ENCODE assay signal across 1 fruit fly cellular context in the genomic region with DNA sequence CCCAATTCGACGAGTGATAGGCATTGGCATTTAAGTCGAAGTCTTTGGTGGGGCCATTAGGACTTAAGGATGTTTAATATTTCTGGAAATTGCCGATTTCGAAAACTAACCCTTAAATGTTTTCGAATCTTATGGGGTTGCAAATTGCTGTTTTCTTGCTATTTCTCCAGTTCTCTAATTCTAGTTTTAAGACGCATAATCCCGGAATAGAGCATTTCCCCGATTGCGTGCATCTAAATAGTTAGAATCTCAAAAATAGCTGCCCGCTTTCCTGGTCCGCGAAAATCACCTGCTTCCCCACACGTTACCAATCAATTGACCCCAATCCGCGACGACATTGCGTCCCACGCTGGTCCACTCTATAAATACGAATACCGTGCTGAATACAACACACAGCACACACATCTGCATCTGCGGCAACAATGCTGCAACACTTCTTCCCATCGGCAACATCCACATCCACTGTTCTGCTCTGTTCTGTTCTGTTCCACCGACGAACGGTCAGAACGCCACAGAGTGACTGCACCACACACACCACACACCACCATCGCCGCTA.
TF ChIP-seq lines count a peak whose summit lies in the region.

A gene (plus strand): TSS at position 542 of the 556 bp plus-strand sequence.

TF ChIP-seq in whole organism, embryonic, 481 proteins besides CTCF, POLR2A, EP300 and RAD21 (continued from another document):
- TF ChIP-seq otp (GFP tag; IDR thresholded peaks at IDR 0.05; lab: Robert Waterston, UW), result no peak
- TF ChIP-seq luna (GFP tag; optimal IDR thresholded peaks at IDR 0.05; lab: Kevin White, UChicago), result peak; percentile 70
- no peak for TF ChIP-seq wor (GFP tag; IDR thresholded peaks at IDR 0.05; lab: Robert Waterston, UW)
- TF ChIP-seq Jarid2 (GFP tag; optimal IDR thresholded peaks at IDR 0.05; lab: Kevin White, UChicago), result peak; percentile 61
- peak; percentile 91 for TF ChIP-seq CG9727 (GFP tag; optimal IDR thresholded peaks at IDR 0.05; lab: Kevin White, UChicago)
- peak; percentile 84 for TF ChIP-seq Hand (GFP tag; optimal IDR thresholded peaks at IDR 0.05; lab: Kevin White, UChicago)
- TF ChIP-seq CoRest (tag; optimal IDR thresholded peaks at IDR 0.05; lab: Kevin White, UChicago), result peak; percentile 92
- peak; percentile 73 for TF ChIP-seq NC2α (GFP tag; optimal IDR thresholded peaks at IDR 0.05; lab: Kevin White, UChicago)
- no peak for TF ChIP-seq ken (GFP tag; IDR thresholded peaks at IDR 0.05; lab: Robert Waterston, UW)
- no peak for TF ChIP-seq CG13287 (GFP tag; IDR thresholded peaks at IDR 0.05; lab: Robert Waterston, UW; ENCODE audit: partially characterized antibody)
- no peak for TF ChIP-seq CG10959 (GFP tag; IDR thresholded peaks at IDR 0.05; lab: Robert Waterston, UW)
- peak; percentile 88 for TF ChIP-seq Hmx (GFP tag; optimal IDR thresholded peaks at IDR 0.05; lab: Kevin White, UChicago)
- no peak for TF ChIP-seq gsb (GFP tag; IDR thresholded peaks at IDR 0.05; lab: Robert Waterston, UW)
- TF ChIP-seq CG13296 (GFP tag; optimal IDR thresholded peaks at IDR 0.05; lab: Kevin White, UChicago), result peak; percentile 87
- TF ChIP-seq zen (tag; optimal IDR thresholded peaks at IDR 0.05; lab: Kevin White, UChicago), result peak; percentile 45
- TF ChIP-seq ranshi (GFP tag; IDR thresholded peaks at IDR 0.05; lab: Robert Waterston, UW), result no peak
- peak; percentile 73 for TF ChIP-seq CG6765 (GFP tag; optimal IDR thresholded peaks at IDR 0.05; lab: Kevin White, UChicago)
- TF ChIP-seq ap (GFP tag; IDR thresholded peaks at IDR 0.05; lab: Robert Waterston, UW), result no peak
- peak; percentile 95 for TF ChIP-seq CG12659 (GFP tag; optimal IDR thresholded peaks at IDR 0.05; lab: Kevin White, UChicago)
- TF ChIP-seq CG6791 (GFP tag; IDR thresholded peaks at IDR 0.05; lab: Robert Waterston, UW; ENCODE audit: partially characterized antibody), result no peak
- no peak for TF ChIP-seq CG17612 (GFP tag; IDR thresholded peaks at IDR 0.05; lab: Robert Waterston, UW)
- TF ChIP-seq Chrac-16 (GFP tag; optimal IDR thresholded peaks at IDR 0.05; lab: Kevin White, UChicago), result peak; percentile 75
- peak; percentile 62 for TF ChIP-seq Lhr (GFP tag; optimal IDR thresholded peaks at IDR 0.05; lab: Kevin White, UChicago)
- TF ChIP-seq C15 (GFP tag; IDR thresholded peaks at IDR 0.05; lab: Robert Waterston, UW), result no peak
- no peak for TF ChIP-seq stwl (tag; optimal IDR thresholded peaks at IDR 0.05; lab: Kevin White, UChicago)
- TF ChIP-seq H15 (GFP tag; IDR thresholded peaks at IDR 0.05; lab: Robert Waterston, UW), result no peak
- TF ChIP-seq CkIIα-i1 (GFP tag; IDR thresholded peaks at IDR 0.05; lab: Robert Waterston, UW), result no peak
- no peak for TF ChIP-seq Sry-β (GFP tag; optimal IDR thresholded peaks at IDR 0.05; lab: Kevin White, UChicago)
- peak; percentile 83 for TF ChIP-seq Fer3 (tag; optimal IDR thresholded peaks at IDR 0.05; lab: Kevin White, UChicago)
- no peak for TF ChIP-seq CG11696 (GFP tag; IDR thresholded peaks at IDR 0.05; lab: Robert Waterston, UW)
- TF ChIP-seq Rx (GFP tag; IDR thresholded peaks at IDR 0.05; lab: Robert Waterston, UW), result no peak
- peak; percentile 65 for TF ChIP-seq CG12744 (GFP tag; optimal IDR thresholded peaks at IDR 0.05; lab: Kevin White, UChicago)
- TF ChIP-seq al (GFP tag; IDR thresholded peaks at IDR 0.05; lab: Robert Waterston, UW), result no peak
- TF ChIP-seq E2f2 (GFP tag; IDR thresholded peaks at IDR 0.05; lab: Robert Waterston, UW), result no peak
- peak; percentile 71 for TF ChIP-seq disco-r (GFP tag; optimal IDR thresholded peaks at IDR 0.05; lab: Kevin White, UChicago)
- peak; percentile 95 for TF ChIP-seq CG2678 (tag; optimal IDR thresholded peaks at IDR 0.05; lab: Kevin White, UChicago)
- no peak for TF ChIP-seq CG14050 (GFP tag; IDR thresholded peaks at IDR 0.05; lab: Robert Waterston, UW)
- peak; percentile 93 for TF ChIP-seq Oli (tag; optimal IDR thresholded peaks at IDR 0.05; lab: Kevin White, UChicago)
- peak; percentile 83 for TF ChIP-seq maf-S (GFP tag; optimal IDR thresholded peaks at IDR 0.05; lab: Kevin White, UChicago)
- no peak for TF ChIP-seq fd102C (GFP tag; optimal IDR thresholded peaks at IDR 0.05; lab: Kevin White, UChicago)
- peak; percentile 79 for TF ChIP-seq CG10462 (GFP tag; optimal IDR thresholded peaks at IDR 0.05; lab: Kevin White, UChicago)
- TF ChIP-seq peb (GFP tag; IDR thresholded peaks at IDR 0.05; lab: Robert Waterston, UW), result no peak
- no peak for TF ChIP-seq sob (GFP tag; IDR thresholded peaks at IDR 0.05; lab: Robert Waterston, UW)
- TF ChIP-seq CG2129 (GFP tag; IDR thresholded peaks at IDR 0.05; lab: Robert Waterston, UW; ENCODE audit: partially characterized antibody), result no peak
- TF ChIP-seq Xrp1 (GFP tag; IDR thresholded peaks at IDR 0.05; lab: Robert Waterston, UW), result no peak
- peak; percentile 87 for TF ChIP-seq caup (GFP tag; optimal IDR thresholded peaks at IDR 0.05; lab: Kevin White, UChicago; ENCODE audit: severe bottlenecking)
- peak; percentile 91 for TF ChIP-seq CG11723 (GFP tag; optimal IDR thresholded peaks at IDR 0.05; lab: Kevin White, UChicago)
- peak; percentile 83 for TF ChIP-seq CG17568 (GFP tag; optimal IDR thresholded peaks at IDR 0.05; lab: Kevin White, UChicago)
- TF ChIP-seq zfh2 (GFP tag; optimal IDR thresholded peaks at IDR 0.05; lab: Kevin White, UChicago), result peak; percentile 90
- TF ChIP-seq dm (GFP tag; optimal IDR thresholded peaks at IDR 0.05; lab: Kevin White, UChicago), result peak; percentile 72
- no peak for TF ChIP-seq Aef1 (GFP tag; IDR thresholded peaks at IDR 0.05; lab: Robert Waterston, UW)
- no peak for TF ChIP-seq ci (GFP tag; IDR thresholded peaks at IDR 0.05; lab: Robert Waterston, UW)
- peak; percentile 93 for TF ChIP-seq CG10209 (GFP tag; optimal IDR thresholded peaks at IDR 0.05; lab: Kevin White, UChicago)
- TF ChIP-seq amos (GFP tag; IDR thresholded peaks at IDR 0.05; lab: Robert Waterston, UW; ENCODE audit: partially characterized antibody), result no peak
- no peak for TF ChIP-seq Sin3A (optimal IDR thresholded peaks at IDR 0.05; lab: Kevin White, UChicago)
- TF ChIP-seq az2 (GFP tag; optimal IDR thresholded peaks at IDR 0.05; lab: Kevin White, UChicago), result peak; percentile 84
- TF ChIP-seq CG13775 (GFP tag; optimal IDR thresholded peaks at IDR 0.05; lab: Kevin White, UChicago), result peak; percentile 91
- TF ChIP-seq Deaf1 (tag; optimal IDR thresholded peaks at IDR 0.05; lab: Kevin White, UChicago), result no peak
- peak; percentile 40 for TF ChIP-seq D19B (GFP tag; optimal IDR thresholded peaks at IDR 0.05; lab: Kevin White, UChicago)
- TF ChIP-seq Bdp1 (GFP tag; optimal IDR thresholded peaks at IDR 0.05; lab: Kevin White, UChicago), result peak; percentile 69
- TF ChIP-seq Sox102F (GFP tag; optimal IDR thresholded peaks at IDR 0.05; lab: Kevin White, UChicago), result peak; percentile 88
- peak; percentile 95 for TF ChIP-seq CG7556 (GFP tag; optimal IDR thresholded peaks at IDR 0.05; lab: Kevin White, UChicago)
- TF ChIP-seq CG31224 (GFP tag; IDR thresholded peaks at IDR 0.05; lab: Robert Waterston, UW), result no peak
- TF ChIP-seq CG11085 (GFP tag; IDR thresholded peaks at IDR 0.05; lab: Robert Waterston, UW), result no peak
- TF ChIP-seq esg (GFP tag; conservative IDR thresholded peaks at IDR 0.05; lab: Robert Waterston, UW), result no peak
- no peak for TF ChIP-seq usp (GFP tag; optimal IDR thresholded peaks at IDR 0.05; lab: Kevin White, UChicago)
- TF ChIP-seq CG10654 (GFP tag; optimal IDR thresholded peaks at IDR 0.05; lab: Kevin White, UChicago), result peak; percentile 80
- TF ChIP-seq Adf1 (GFP tag; IDR thresholded peaks at IDR 0.05; lab: Robert Waterston, UW), result no peak
- TF ChIP-seq wek (GFP tag; optimal IDR thresholded peaks at IDR 0.05; lab: Kevin White, UChicago), result peak; percentile 42
- TF ChIP-seq Spps (tag; optimal IDR thresholded peaks at IDR 0.05; lab: Kevin White, UChicago), result peak; percentile 48
- TF ChIP-seq CG11093 (GFP tag; IDR thresholded peaks at IDR 0.05; lab: Robert Waterston, UW), result peak; percentile 75
- peak; percentile 91 for TF ChIP-seq Fer1 (GFP tag; optimal IDR thresholded peaks at IDR 0.05; lab: Kevin White, UChicago)
- TF ChIP-seq phol (tag; optimal IDR thresholded peaks at IDR 0.05; lab: Kevin White, UChicago), result peak; percentile 89
- peak; percentile 87 for TF ChIP-seq mam (GFP tag; optimal IDR thresholded peaks at IDR 0.05; lab: Kevin White, UChicago)
- TF ChIP-seq CG15514 (GFP tag; optimal IDR thresholded peaks at IDR 0.05; lab: Kevin White, UChicago), result peak; percentile 79
- peak; percentile 73 for TF ChIP-seq CG3995 (GFP tag; optimal IDR thresholded peaks at IDR 0.05; lab: Kevin White, UChicago)
- no peak for TF ChIP-seq CG14014 (GFP tag; IDR thresholded peaks at IDR 0.05; lab: Robert Waterston, UW)
- TF ChIP-seq CG12769 (tag; optimal IDR thresholded peaks at IDR 0.05; lab: Kevin White, UChicago), result peak; percentile 88
- TF ChIP-seq NFAT (GFP tag; IDR thresholded peaks at IDR 0.05; lab: Robert Waterston, UW), result no peak
- TF ChIP-seq oc (tag; optimal IDR thresholded peaks at IDR 0.05; lab: Kevin White, UChicago), result peak; percentile 55
- TF ChIP-seq CG2199 (GFP tag; IDR thresholded peaks at IDR 0.05; lab: Robert Waterston, UW), result no peak
- peak; percentile 73 for TF ChIP-seq Six4 (GFP tag; optimal IDR thresholded peaks at IDR 0.05; lab: Kevin White, UChicago)
- no peak for TF ChIP-seq Awh (GFP tag; IDR thresholded peaks at IDR 0.05; lab: Robert Waterston, UW)
- peak; percentile 58 for TF ChIP-seq chn (GFP tag; optimal IDR thresholded peaks at IDR 0.05; lab: Kevin White, UChicago)
- TF ChIP-seq repo (GFP tag; optimal IDR thresholded peaks at IDR 0.05; lab: Kevin White, UChicago), result peak; percentile 86
- no peak for TF ChIP-seq dan (GFP tag; IDR thresholded peaks at IDR 0.05; lab: Robert Waterston, UW)
- TF ChIP-seq Hr3 (GFP tag; optimal IDR thresholded peaks at IDR 0.05; lab: Kevin White, UChicago), result peak; percentile 86
- TF ChIP-seq psq (GFP tag; optimal IDR thresholded peaks at IDR 0.05; lab: Kevin White, UChicago), result peak; percentile 15
- peak; percentile 78 for TF ChIP-seq sug (tag; optimal IDR thresholded peaks at IDR 0.05; lab: Kevin White, UChicago)
- TF ChIP-seq Gug (GFP tag; IDR thresholded peaks at IDR 0.05; lab: Robert Waterston, UW), result peak; percentile 65; the same call in 2 of the 4 replicates
- TF ChIP-seq shn (GFP tag; optimal IDR thresholded peaks at IDR 0.05; lab: Kevin White, UChicago), result peak; percentile 88
- peak; percentile 86 for TF ChIP-seq Bteb2 (GFP tag; optimal IDR thresholded peaks at IDR 0.05; lab: Kevin White, UChicago)
- peak in 1 of 3 experiments; percentile 73 for TF ChIP-seq lola (GFP tag; optimal IDR thresholded peaks at IDR 0.05; lab: Kevin White, UChicago)
- no peak for TF ChIP-seq sr (GFP tag; IDR thresholded peaks at IDR 0.05; lab: Robert Waterston, UW)
- TF ChIP-seq D (optimal IDR thresholded peaks at IDR 0.05; lab: Kevin White, UChicago), result no peak
- TF ChIP-seq D (GFP tag; optimal IDR thresholded peaks at IDR 0.05; lab: Kevin White, UChicago), result peak; percentile 90
- no peak for TF ChIP-seq CG17328 (GFP tag; IDR thresholded peaks at IDR 0.05; lab: Robert Waterston, UW)
- peak; percentile 80 for TF ChIP-seq cwo (GFP tag; optimal IDR thresholded peaks at IDR 0.05; lab: Kevin White, UChicago)
- no peak for TF ChIP-seq CG7271 (tag; optimal IDR thresholded peaks at IDR 0.05; lab: Kevin White, UChicago)
- TF ChIP-seq CG10274 (GFP tag; optimal IDR thresholded peaks at IDR 0.05; lab: Kevin White, UChicago), result peak; percentile 86
- TF ChIP-seq onecut (GFP tag; IDR thresholded peaks at IDR 0.05; lab: Robert Waterston, UW), result peak; percentile 65; the same call in 1 of the 2 replicates
- no peak for TF ChIP-seq Optix (GFP tag; IDR thresholded peaks at IDR 0.05; lab: Robert Waterston, UW)
- TF ChIP-seq seq (GFP tag; IDR thresholded peaks at IDR 0.05; lab: Robert Waterston, UW), result no peak
- peak; percentile 86 for TF ChIP-seq CG1792 (GFP tag; optimal IDR thresholded peaks at IDR 0.05; lab: Kevin White, UChicago)
- TF ChIP-seq CG32767 (GFP tag; IDR thresholded peaks at IDR 0.05; lab: Robert Waterston, UW), result no peak
- TF ChIP-seq tap (tag; optimal IDR thresholded peaks at IDR 0.05; lab: Kevin White, UChicago), result peak; percentile 74
- TF ChIP-seq croc (GFP tag; conservative IDR thresholded peaks at IDR 0.05; lab: Robert Waterston, UW), result peak; percentile 38; the same call in 2 of the 3 replicates
- TF ChIP-seq CG2116 (GFP tag; optimal IDR thresholded peaks at IDR 0.05; lab: Kevin White, UChicago), result peak; percentile 33
- peak; percentile 67 for TF ChIP-seq CG4617 (GFP tag; optimal IDR thresholded peaks at IDR 0.05; lab: Kevin White, UChicago; ENCODE audit: borderline replicate concordance)
- TF ChIP-seq Drgx (GFP tag; IDR thresholded peaks at IDR 0.05; lab: Robert Waterston, UW), result no peak
- no peak for TF ChIP-seq pita (GFP tag; optimal IDR thresholded peaks at IDR 0.05; lab: Kevin White, UChicago)
- TF ChIP-seq Dad (GFP tag; optimal IDR thresholded peaks at IDR 0.05; lab: Kevin White, UChicago), result peak; percentile 75
- peak; percentile 83 for TF ChIP-seq slp2 (GFP tag; optimal IDR thresholded peaks at IDR 0.05; lab: Kevin White, UChicago)
- TF ChIP-seq tin (GFP tag; optimal IDR thresholded peaks at IDR 0.05; lab: Kevin White, UChicago), result peak; percentile 80
- no peak for TF ChIP-seq zfh1 (GFP tag; IDR thresholded peaks at IDR 0.05; lab: Robert Waterston, UW)
- peak; percentile 62 for TF ChIP-seq HmgZ (tag; optimal IDR thresholded peaks at IDR 0.05; lab: Kevin White, UChicago)
- peak; percentile 89 for TF ChIP-seq ind (GFP tag; optimal IDR thresholded peaks at IDR 0.05; lab: Kevin White, UChicago)
- peak; percentile 67 for TF ChIP-seq CG6654 (GFP tag; optimal IDR thresholded peaks at IDR 0.05; lab: Kevin White, UChicago)
- peak; percentile 82 for TF ChIP-seq CG13624 (GFP tag; optimal IDR thresholded peaks at IDR 0.05; lab: Kevin White, UChicago)
- peak; percentile 50 for TF ChIP-seq kay (GFP tag; optimal IDR thresholded peaks at IDR 0.05; lab: Kevin White, UChicago)
- TF ChIP-seq ara (GFP tag; IDR thresholded peaks at IDR 0.05; lab: Robert Waterston, UW), result no peak
- peak; percentile 73 for TF ChIP-seq emc (GFP tag; optimal IDR thresholded peaks at IDR 0.05; lab: Kevin White, UChicago)
- peak; percentile 60 for TF ChIP-seq tup (GFP tag; optimal IDR thresholded peaks at IDR 0.05; lab: Kevin White, UChicago)
